Fruit fly (Drosophila melanogaster) whole organism, wandering third instar larva: ENCODE data around the gene CG7231.

ENCODE experiments used
- Abd-B ChIP-seq: fragments of >200 bp; optimal IDR thresholded peaks from 2 replicates; lab custom pipeline; 2017; ENCODE audit warnings: missing biosample characterization, missing genetic modification characterization
- CrebA ChIP-seq: fragments of 200-800 bp; sonication (Bioruptor generic); optimal IDR thresholded peaks from 2 replicates; lab custom pipeline; 2016; ENCODE audit warnings: missing biosample characterization, mild to moderate bottlenecking, missing genetic modification characterization, borderline replicate concordance
- Dif ChIP-seq: fragments of 200-275, 200-300 bp; sonication (Bioruptor generic); optimal IDR thresholded peaks from 2 replicates; lab custom pipeline; 2018; ENCODE audit warnings: missing biosample characterization, missing genetic modification characterization; ENCODE audit not compliant: partially characterized antibody
- GATAd ChIP-seq: sonication (Bioruptor generic); optimal IDR thresholded peaks from 2 replicates; lab custom pipeline; 2016; ENCODE audit warnings: missing biosample characterization, missing genetic modification characterization
- HLH106 ChIP-seq: fragments of 200-800 bp; optimal IDR thresholded peaks from 3 replicates; lab custom pipeline; 2019; ENCODE audit warnings: missing biosample characterization, mild to moderate bottlenecking, missing genetic modification characterization, moderate library complexity
- Hnf4 ChIP-seq: fragments of 200-800 bp; sonication (Bioruptor generic); optimal IDR thresholded peaks from 2 replicates; lab custom pipeline; 2016; ENCODE audit warnings: missing biosample characterization, mild to moderate bottlenecking, missing genetic modification characterization
- Hr83 ChIP-seq: fragments of 200-300 bp; sonication (Bioruptor generic); optimal IDR thresholded peaks from 2 replicates; lab custom pipeline; 2016; ENCODE audit warnings: missing biosample characterization, mild to moderate bottlenecking, missing genetic modification characterization, moderate library complexity; ENCODE audit not compliant: poor library complexity, severe bottlenecking
- Jra ChIP-seq: sonication (Bioruptor generic); optimal IDR thresholded peaks from 2 replicates; lab custom pipeline; 2016; ENCODE audit warnings: missing biosample characterization, missing genetic modification characterization
- Mio ChIP-seq: sonication (Bioruptor generic); optimal IDR thresholded peaks from 2 replicates; lab custom pipeline; 2016; ENCODE audit warnings: missing biosample characterization, missing genetic modification characterization
- Myc ChIP-seq: fragments of >200 bp; optimal IDR thresholded peaks from 2 replicates; lab custom pipeline; 2017
- N ChIP-seq: fragments of >200 bp; optimal IDR thresholded peaks from 2 replicates; lab custom pipeline; 2018; ENCODE audit warnings: missing biosample characterization, missing external identifiers, missing genetic modification characterization
- OdsH ChIP-seq: fragments of 200-800 bp; sonication (Bioruptor generic); optimal IDR thresholded peaks from 2 replicates; lab custom pipeline; 2016; ENCODE audit warnings: missing biosample characterization, mild to moderate bottlenecking, missing genetic modification characterization
- Rel ChIP-seq, 2 experiments: fragments of 200-800 bp; sonication (Bioruptor generic) in 1 of 2; optimal IDR thresholded peaks; 2 replicates in 1 of 2; 3 replicates in 1 of 2; lab custom pipeline; 2016 to 2019; ENCODE audit warnings: mild to moderate bottlenecking in 2 of 2, missing biosample characterization in 2 of 2, missing genetic modification characterization in 2 of 2, moderate library complexity in 1 of 2
- Vsx2 ChIP-seq: fragments of 200-300, 225-300 bp; sonication (Bioruptor generic); optimal IDR thresholded peaks from 2 replicates; lab custom pipeline; 2018; ENCODE audit warnings: missing biosample characterization, missing genetic modification characterization; ENCODE audit not compliant: partially characterized antibody
- br ChIP-seq: fragments of 200-800 bp; sonication (Bioruptor generic); optimal IDR thresholded peaks from 2 replicates; lab custom pipeline; 2016; ENCODE audit warnings: missing biosample characterization, missing genetic modification characterization
- brk ChIP-seq: fragments of 200-800 bp; sonication (Bioruptor generic); optimal IDR thresholded peaks from 2 replicates; lab custom pipeline; 2016; ENCODE audit warnings: missing biosample characterization, mild to moderate bottlenecking, missing genetic modification characterization
- dl ChIP-seq, 2 experiments: fragments of 175-275, 200-275 bp in 1 of 2; fragments of 200-275 bp in 1 of 2; sonication (Bioruptor generic); optimal IDR thresholded peaks; lab custom pipeline; 2018; ENCODE audit warnings: mild to moderate bottlenecking in 2 of 2, missing biosample characterization in 2 of 2, missing genetic modification characterization in 2 of 2, moderate library complexity in 2 of 2; ENCODE audit not compliant: partially characterized antibody in 2 of 2, insufficient read depth in 1 of 2
- dmrt93B ChIP-seq: fragments of 200-800 bp; sonication (Bioruptor generic); optimal IDR thresholded peaks from 2 replicates; lab custom pipeline; 2018; ENCODE audit warnings: missing biosample characterization, mild to moderate bottlenecking, missing genetic modification characterization
- dsf ChIP-seq: sonication (Bioruptor generic); optimal IDR thresholded peaks from 2 replicates; lab custom pipeline; 2016; ENCODE audit warnings: missing biosample characterization, missing genetic modification characterization, borderline replicate concordance
- ey ChIP-seq: fragments of 200-800 bp; sonication (Bioruptor generic); optimal IDR thresholded peaks from 2 replicates; lab custom pipeline; 2016; ENCODE audit warnings: missing biosample characterization, missing genetic modification characterization
- foxo ChIP-seq, 2 experiments: fragments of 200-800 bp; sonication (Bioruptor generic); optimal IDR thresholded peaks; 2 replicates in 1 of 2; 3 replicates in 1 of 2; lab custom pipeline; 2016 to 2017; ENCODE audit warnings: missing biosample characterization in 2 of 2, missing genetic modification characterization in 2 of 2
- fru ChIP-seq: fragments of 200-800 bp; sonication (Bioruptor generic); optimal IDR thresholded peaks from 3 replicates; lab custom pipeline; 2016; ENCODE audit warnings: missing biosample characterization, mild to moderate bottlenecking, missing genetic modification characterization
- h ChIP-seq: fragments of 200-800 bp; sonication (Bioruptor generic); optimal IDR thresholded peaks from 3 replicates; lab custom pipeline; 2016; ENCODE audit warnings: missing biosample characterization, mild to moderate bottlenecking, missing genetic modification characterization
- jim ChIP-seq: fragments of 175-275, 200-325 bp; sonication (Bioruptor generic); optimal IDR thresholded peaks from 2 replicates; lab custom pipeline; 2016; ENCODE audit warnings: missing biosample characterization, mild to moderate bottlenecking, missing genetic modification characterization
- lola ChIP-seq: fragments of >200 bp; optimal IDR thresholded peaks from 2 replicates; lab custom pipeline; 2017; ENCODE audit warnings: missing biosample characterization, missing genetic modification characterization
- pan ChIP-seq: fragments of >200 bp; optimal IDR thresholded peaks from 2 replicates; lab custom pipeline; 2017
- psq ChIP-seq: fragments of 200-800 bp; sonication (Bioruptor generic); optimal IDR thresholded peaks from 3 replicates; lab custom pipeline; 2017; ENCODE audit warnings: missing biosample characterization, mild to moderate bottlenecking, missing genetic modification characterization, moderate library complexity
- rgr ChIP-seq: fragments of 200-800 bp; sonication (Bioruptor generic); optimal IDR thresholded peaks from 3 replicates; lab custom pipeline; 2016; ENCODE audit warnings: missing biosample characterization, mild to moderate bottlenecking, missing genetic modification characterization
- sage ChIP-seq: fragments of 200-800 bp; sonication (Bioruptor generic); optimal IDR thresholded peaks from 2 replicates; lab custom pipeline; 2016; ENCODE audit warnings: missing biosample characterization, mild to moderate bottlenecking, missing genetic modification characterization
- sv ChIP-seq: fragments of 200-800 bp; sonication (Bioruptor generic); optimal IDR thresholded peaks from 3 replicates; lab custom pipeline; 2016; ENCODE audit warnings: missing biosample characterization, missing genetic modification characterization
- usp ChIP-seq: fragments of >200 bp; optimal IDR thresholded peaks from 2 replicates; lab custom pipeline; 2017; ENCODE audit warnings: missing biosample characterization, missing genetic modification characterization
- woc ChIP-seq: sonication (Bioruptor generic); optimal IDR thresholded peaks from 2 replicates; lab custom pipeline; 2016; ENCODE audit warnings: missing biosample characterization, mild to moderate bottlenecking, missing genetic modification characterization

Gene CG7231

DNA sequence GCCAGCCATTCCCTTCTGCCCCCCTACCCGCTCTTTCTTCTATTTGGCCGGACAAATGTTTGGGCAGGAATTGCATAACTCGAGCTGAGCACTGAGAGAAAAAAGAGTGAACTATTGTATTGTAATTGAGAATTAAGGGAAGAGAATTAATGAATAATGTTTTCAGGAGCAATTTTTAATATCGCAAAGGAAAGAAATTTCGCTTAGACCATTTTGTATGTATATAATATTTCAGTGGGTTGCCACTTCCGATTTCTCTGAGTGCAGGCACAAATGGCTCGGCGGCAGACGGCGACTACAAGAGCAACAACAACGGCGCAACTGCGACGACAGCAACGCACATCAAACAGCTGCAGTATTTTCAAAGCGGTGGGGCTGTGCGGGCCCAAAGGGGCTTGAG is 19.1 kb upstream of the CG7231 start (continued):
- no peak for TF ChIP-seq N (GFP tag; lab: Kevin White, UChicago)
- TF ChIP-seq dl (GFP tag; optimal IDR thresholded peaks at IDR 0.05; lab: Kevin White, UChicago; ENCODE audit: insufficient read depth in 1 of 2, partially characterized antibody in 2 of 2), result no peak
- TF ChIP-seq Abd-B (GFP tag; lab: Kevin White, UChicago), result no peak
- TF ChIP-seq Rel (GFP tag; optimal IDR thresholded peaks at IDR 0.05; lab: Kevin White, UChicago), result no peak
- no peak for TF ChIP-seq Rel (tag; optimal IDR thresholded peaks at IDR 0.05; lab: Kevin White, UChicago)
- TF ChIP-seq OdsH, result peak; percentile 63

- TF ChIP-seq rgr (GFP tag; lab: Kevin White, UChicago) (no peak), Hr83 (GFP tag; lab: Kevin White, UChicago) (no peak), h (GFP tag; lab: Kevin White, UChicago) (no peak), Dif (GFP tag; lab: Kevin White, UChicago) (no peak), GATAd (no peak), Mio (GFP tag; lab: Kevin White, UChicago) (no peak), usp (GFP tag; lab: Kevin White, UChicago) (no peak), sv (GFP tag; lab: Kevin White, UChicago) (no peak), pan (lab: Kevin White, UChicago) (no peak), Jra (GFP tag; lab: Kevin White, UChicago) (no peak), HLH106 (tag; lab: Kevin White, UChicago) (no peak), woc (GFP tag; lab: Kevin White, UChicago) (no peak), OdsH (no peak), CrebA (GFP tag; lab: Kevin White, UChicago) (no peak), br (GFP tag; lab: Kevin White, UChicago) (no peak), Hnf4 (GFP tag; lab: Kevin White, UChicago) (no peak), Abd-B (GFP tag; lab: Kevin White, UChicago) (no peak), N (GFP tag; lab: Kevin White, UChicago) (no peak)
- TF ChIP-seq, all 38 proteins: peak for 0
Observed at dm6 chr2L:7965808-7966460, 17.8 kb upstream of the CG7231 start.

- TF ChIP-seq Hnf4 (GFP tag; lab: Kevin White, UChicago), result no peak
- TF ChIP-seq psq (GFP tag; lab: Kevin White, UChicago), result no peak
- no peak for TF ChIP-seq dmrt93B (GFP tag; lab: Kevin White, UChicago)
- TF ChIP-seq ey (GFP tag; lab: Kevin White, UChicago), result no peak
- no peak for TF ChIP-seq Jra (GFP tag; lab: Kevin White, UChicago)
- no peak for TF ChIP-seq lola (GFP tag; lab: Kevin White, UChicago)
- TF ChIP-seq dsf (GFP tag; lab: Kevin White, UChicago), result no peak
- no peak for TF ChIP-seq foxo (GFP tag; optimal IDR thresholded peaks at IDR 0.05; lab: Kevin White, UChicago)
- TF ChIP-seq OdsH, result no peak
- TF ChIP-seq N (GFP tag; lab: Kevin White, UChicago), result no peak
- no peak for TF ChIP-seq Myc (lab: Kevin White, UChicago)
Observed at dm6 chr2L:7966461-7966846, 17.3 kb upstream of the CG7231 start.

dm6 chr2L:7966866-7967549 is 16.7 kb upstream of the CG7231 start:
- TF ChIP-seq jim (no peak), GATAd (no peak), Mio (GFP tag; lab: Kevin White, UChicago) (no peak), sage (no peak), brk (GFP tag; lab: Kevin White, UChicago) (no peak), foxo (GFP tag; optimal IDR thresholded peaks at IDR 0.05; lab: Kevin White, UChicago) (no peak), fru (GFP tag; lab: Kevin White, UChicago) (no peak), Vsx2 (GFP tag; lab: Kevin White, UChicago) (no peak), usp (GFP tag; lab: Kevin White, UChicago) (no peak), dsf (GFP tag; lab: Kevin White, UChicago) (no peak), Abd-B (GFP tag; lab: Kevin White, UChicago) (no peak), Dif (GFP tag; lab: Kevin White, UChicago) (no peak), dl (GFP tag; optimal IDR thresholded peaks at IDR 0.05; lab: Kevin White, UChicago; ENCODE audit: insufficient read depth in 1 of 2, partially characterized antibody in 2 of 2) (no peak), CrebA (GFP tag; lab: Kevin White, UChicago) (no peak), lola (GFP tag; lab: Kevin White, UChicago) (no peak), pan (lab: Kevin White, UChicago) (no peak), sv (GFP tag; lab: Kevin White, UChicago) (no peak)
- TF ChIP-seq, all 38 proteins: peak for 0
